Worm (Caenorhabditis elegans): ENCODE data around the gene csa-1.

DNA sequence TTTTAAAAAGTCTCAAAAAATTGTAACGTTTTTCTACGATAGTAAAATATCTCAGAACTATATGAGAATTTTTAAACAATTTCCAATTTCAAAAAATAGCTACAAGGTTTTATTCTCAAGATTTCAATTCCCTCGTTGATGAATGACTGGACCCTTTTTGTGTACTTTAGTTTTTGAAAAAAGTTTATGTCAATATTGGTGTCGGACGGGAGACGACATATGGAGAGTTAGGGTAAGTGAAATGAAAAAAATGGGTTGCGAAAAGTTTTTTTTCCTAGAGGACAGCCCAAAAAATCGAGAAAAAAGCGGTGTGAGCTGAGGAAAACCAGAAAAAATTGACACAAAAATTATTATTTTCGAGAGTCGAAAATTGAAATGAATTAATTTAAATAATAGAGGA is 38.7 kb downstream of the csa-1 start:
- TF ChIP-seq lin-32 (GFP tag; optimal IDR thresholded peaks at IDR 0.05) (no peak), nhr-28 (tag; optimal IDR thresholded peaks at IDR 0.05) (no peak), bed-3 (GFP tag; optimal IDR thresholded peaks at IDR 0.05) (no peak)
